Worm (Caenorhabditis elegans) whole organism, midembryonic: Measurements from ENCODE around the gene sid-2.

ENCODE experiments used
- T22C8.4 ChIP-seq: fragments of 200-800 bp; sonication (Bioruptor generic); IDR thresholded peaks from 2 replicates; pipeline ENCODE4 v1.3.6; 2022; ENCODE audit warnings: missing genetic modification characterization, missing compliant biosample characterization
- cog-1 ChIP-seq: sonication (generic microtip); optimal IDR thresholded peaks from 2 replicates; lab custom pipeline; 2016; ENCODE audit warnings: missing genetic modification characterization, missing compliant biosample characterization
- flt-1 ChIP-seq: fragments of 200-800 bp; sonication (Bioruptor generic); IDR thresholded peaks from 2 replicates; pipeline ENCODE4 v1.3.6; 2022; ENCODE audit warnings: missing genetic modification characterization, missing compliant biosample characterization
- klf-2 ChIP-seq: fragments of 200-800 bp; sonication (Bioruptor generic); conservative IDR thresholded peaks from 2 replicates; pipeline ENCODE4 v1.3.6; 2022; ENCODE audit warnings: missing genetic modification reagents, missing genetic modification characterization, missing compliant biosample characterization
- med-1 ChIP-seq: sonication (generic microtip); optimal IDR thresholded peaks from 2 replicates; lab custom pipeline; 2017; ENCODE audit warnings: missing genetic modification characterization, mild to moderate bottlenecking, missing compliant biosample characterization, antibody characterized with exemption, missing genetic modification reagents; ENCODE audit not compliant: insufficient read depth
- ref-1 ChIP-seq: fragments of 200-800 bp; sonication (Bioruptor generic); conservative IDR thresholded peaks from 2 replicates; pipeline ENCODE4 v1.3.6; 2022; ENCODE audit warnings: missing genetic modification reagents, missing genetic modification characterization, missing compliant biosample characterization
- tab-1 ChIP-seq: fragments of 200-800 bp; sonication (Bioruptor generic); IDR thresholded peaks from 2 replicates; pipeline ENCODE4 v1.3.6; 2022; ENCODE audit warnings: missing genetic modification characterization, missing compliant biosample characterization
- ztf-23 ChIP-seq: fragments of 200-800 bp; sonication (Bioruptor generic); IDR thresholded peaks from 2 replicates; pipeline ENCODE4 v1.3.6; 2022; ENCODE audit warnings: missing genetic modification reagents, missing genetic modification characterization, missing compliant biosample characterization
- ztf-29 ChIP-seq: fragments of 200-800 bp; sonication (Bioruptor generic); IDR thresholded peaks from 2 replicates; pipeline ENCODE4 v1.3.6; 2022; ENCODE audit warnings: missing genetic modification reagents, missing genetic modification characterization, missing compliant biosample characterization

Gene sid-2

DNA sequence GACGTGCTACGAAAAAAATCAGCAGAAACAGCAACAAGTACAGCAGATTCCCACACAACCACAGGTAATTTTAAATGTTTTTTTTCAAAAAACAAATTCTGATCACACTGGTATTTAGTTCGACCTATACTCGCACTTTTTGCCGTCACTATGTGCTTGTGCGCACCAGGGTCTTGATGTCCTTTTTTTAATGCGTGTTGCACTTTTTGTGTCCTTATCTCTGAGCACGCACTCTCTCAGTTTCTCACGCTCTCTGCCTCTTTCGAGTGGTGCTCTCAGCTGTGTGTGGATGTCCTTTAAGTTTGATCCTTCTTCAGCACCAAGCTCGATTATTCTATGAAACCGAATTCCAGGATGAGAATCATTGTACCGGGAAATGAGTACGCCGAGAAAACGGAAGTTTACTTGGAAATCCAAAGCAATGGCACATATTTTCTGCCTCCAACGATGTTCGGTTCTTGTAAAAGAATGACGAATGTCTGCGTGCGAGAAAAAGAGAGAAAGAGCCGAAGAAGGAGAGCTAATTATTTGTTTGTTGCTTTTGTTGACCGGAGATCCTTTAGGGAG lies 39.2 kb downstream of the sid-2 start:
- TF ChIP-seq flt-1 (GFP tag; lab: Robert Waterston, UW) = no peak
- no peak for TF ChIP-seq ztf-29 (GFP tag; lab: Robert Waterston, UW)
- TF ChIP-seq cog-1 (tag; lab: Kevin White, UChicago) = no peak
- no peak for TF ChIP-seq med-1 (GFP tag; lab: Kevin White, UChicago)
- no peak for TF ChIP-seq tab-1 (GFP tag; lab: Robert Waterston, UW)
- no peak for TF ChIP-seq ztf-23 (GFP tag; lab: Robert Waterston, UW)
- no peak for TF ChIP-seq T22C8.4 (GFP tag; lab: Robert Waterston, UW)
- no peak for TF ChIP-seq klf-2 (GFP tag; lab: Robert Waterston, UW)
- TF ChIP-seq ref-1 = no peak; the same call in 1 of the 2 replicates

ce11 chrIII:13719247-13719758 lies 40.1 kb downstream of the sid-2 start:
- no peak for TF ChIP-seq ztf-29 (GFP tag; lab: Robert Waterston, UW)
- TF ChIP-seq ref-1 = no peak
- TF ChIP-seq cog-1 (tag; lab: Kevin White, UChicago) = no peak
- TF ChIP-seq klf-2 (GFP tag; lab: Robert Waterston, UW) = no peak
- no peak for TF ChIP-seq flt-1 (GFP tag; lab: Robert Waterston, UW)
- TF ChIP-seq med-1 (GFP tag; lab: Kevin White, UChicago) = no peak
- TF ChIP-seq tab-1 (GFP tag; lab: Robert Waterston, UW) = no peak
- TF ChIP-seq T22C8.4 (GFP tag; lab: Robert Waterston, UW) = no peak
- no peak for TF ChIP-seq ztf-23 (GFP tag; lab: Robert Waterston, UW)

DNA sequence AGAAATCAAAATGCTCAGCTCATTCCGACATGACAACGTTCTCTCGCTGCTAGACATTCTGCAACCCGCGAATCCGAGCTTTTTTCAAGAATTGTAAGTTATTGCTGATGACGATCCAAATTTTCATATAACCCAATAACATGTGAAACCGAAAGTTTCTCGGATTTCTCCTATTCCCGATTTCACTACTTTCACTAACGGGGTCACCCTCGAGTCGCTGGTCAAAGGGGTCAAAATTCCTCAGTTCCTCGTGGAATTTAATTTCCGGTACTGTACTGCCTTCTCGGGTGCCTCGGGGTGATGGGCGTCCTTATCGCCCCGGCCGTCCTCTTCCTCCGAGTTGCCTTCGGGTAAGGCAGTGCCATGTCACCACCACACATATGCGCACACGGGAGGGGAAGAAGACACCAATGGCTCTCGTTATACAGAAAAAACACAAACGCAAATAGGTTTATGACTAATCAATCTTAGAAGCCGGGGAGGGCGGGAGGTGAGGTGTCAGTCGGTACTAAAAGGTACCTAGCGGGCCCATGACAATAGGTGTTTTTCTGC lies 41.0 kb downstream of the sid-2 start:
- TF ChIP-seq ztf-29 (GFP tag; lab: Robert Waterston, UW) (no peak), cog-1 (tag; lab: Kevin White, UChicago) (peak; percentile 4), T22C8.4 (GFP tag; lab: Robert Waterston, UW) (no peak), klf-2 (GFP tag; lab: Robert Waterston, UW) (no peak), flt-1 (GFP tag; lab: Robert Waterston, UW) (peak; percentile 55; the same call in 1 of the 2 replicates), med-1 (GFP tag; lab: Kevin White, UChicago) (no peak), tab-1 (GFP tag; lab: Robert Waterston, UW) (peak; percentile 59; the same call in 1 of the 2 replicates)

DNA sequence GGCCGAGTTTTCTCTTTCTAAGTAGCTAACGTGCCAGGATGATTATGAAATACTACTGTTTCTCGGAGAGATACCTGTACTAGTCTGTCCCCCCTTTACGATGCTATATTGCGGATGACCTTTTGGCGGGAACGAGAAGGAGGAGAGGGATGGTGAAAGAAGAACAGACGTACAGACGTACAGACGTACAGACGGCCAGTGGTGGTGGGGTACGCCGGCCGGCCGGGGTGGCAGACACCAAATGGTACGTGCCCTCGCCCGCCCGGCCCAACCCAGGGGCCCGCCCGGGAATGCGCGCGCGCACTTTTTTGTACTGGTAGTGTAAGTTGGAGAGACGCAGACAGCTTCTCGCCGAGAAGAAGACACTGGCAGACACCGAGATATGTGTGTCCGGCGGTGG lies 41.8 kb downstream of the sid-2 start:
- TF ChIP-seq cog-1 (tag; lab: Kevin White, UChicago) (peak; percentile 22), ztf-23 (GFP tag; lab: Robert Waterston, UW) (peak; percentile 48; the same call in 1 of the 2 replicates), ref-1 (no peak), ztf-29 (GFP tag; lab: Robert Waterston, UW) (no peak), flt-1 (GFP tag; lab: Robert Waterston, UW) (peak; percentile 80), med-1 (GFP tag; lab: Kevin White, UChicago) (no peak), T22C8.4 (GFP tag; lab: Robert Waterston, UW) (no peak), klf-2 (GFP tag; lab: Robert Waterston, UW) (no peak; the same call in 1 of the 2 replicates), tab-1 (GFP tag; lab: Robert Waterston, UW) (peak; percentile 73; the same call in 1 of the 2 replicates)

DNA sequence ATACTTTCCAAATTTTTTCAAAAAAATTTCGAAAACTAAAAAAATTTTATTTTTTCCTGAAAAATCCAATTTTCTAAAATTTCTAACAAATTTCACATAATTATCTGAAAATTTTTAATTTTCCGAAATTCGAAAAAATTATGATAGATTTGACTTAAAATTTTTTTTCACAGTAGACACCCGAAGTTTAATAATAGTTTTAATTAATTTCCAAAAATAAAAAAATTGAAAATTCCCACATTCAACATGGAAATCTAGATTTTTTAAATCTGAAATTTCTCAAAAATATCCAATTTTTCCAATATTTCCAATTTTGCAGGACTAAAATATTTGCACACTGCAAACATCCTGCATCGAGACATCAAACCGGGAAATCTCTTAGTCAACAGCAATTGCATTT lies 42.7 kb downstream of the sid-2 start:
- TF ChIP-seq cog-1 (tag; lab: Kevin White, UChicago) = no peak

DNA sequence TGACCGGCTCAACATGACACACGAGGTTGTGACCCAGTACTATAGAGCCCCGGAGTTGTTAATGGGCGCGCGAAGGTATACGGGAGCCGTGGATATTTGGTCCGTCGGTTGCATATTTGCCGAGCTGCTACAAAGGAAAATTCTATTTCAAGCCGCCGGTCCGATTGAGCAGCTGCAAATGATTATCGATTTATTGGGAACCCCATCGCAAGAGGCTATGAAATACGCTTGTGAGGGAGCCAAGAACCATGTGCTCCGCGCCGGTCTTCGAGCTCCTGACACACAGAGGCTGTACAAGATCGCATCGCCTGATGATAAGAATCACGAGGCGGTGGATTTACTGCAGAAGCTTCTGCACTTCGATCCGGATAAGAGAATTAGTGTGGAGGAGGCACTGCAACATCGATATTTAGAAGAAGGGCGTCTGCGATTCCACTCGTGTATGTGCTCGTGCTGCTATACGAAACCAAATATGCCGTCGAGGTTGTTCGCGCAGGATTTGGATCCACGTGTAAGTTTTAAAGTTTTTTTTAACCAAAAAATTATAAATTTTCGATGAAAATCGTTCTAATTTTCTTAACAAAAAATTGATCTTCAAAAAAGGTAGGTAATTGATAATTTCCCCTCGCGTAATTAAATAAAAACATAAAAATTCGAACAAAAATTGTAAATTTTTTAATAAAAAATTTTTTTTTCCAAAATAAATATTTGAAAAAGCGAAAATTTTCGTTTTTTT lies 43.3 kb downstream of the sid-2 start:
- TF ChIP-seq ztf-29 (GFP tag; lab: Robert Waterston, UW) (no peak), ref-1 (no peak), klf-2 (GFP tag; lab: Robert Waterston, UW) (no peak), flt-1 (GFP tag; lab: Robert Waterston, UW) (0 out of 2 replicates have a peak, but pooled peaks have one; percentile 23), ztf-23 (GFP tag; lab: Robert Waterston, UW) (no peak), med-1 (GFP tag; lab: Kevin White, UChicago) (no peak), T22C8.4 (GFP tag; lab: Robert Waterston, UW) (0 out of 2 replicates have a peak, but pooled peaks have one; percentile 40), cog-1 (tag; lab: Kevin White, UChicago) (no peak), tab-1 (GFP tag; lab: Robert Waterston, UW) (no peak)

DNA sequence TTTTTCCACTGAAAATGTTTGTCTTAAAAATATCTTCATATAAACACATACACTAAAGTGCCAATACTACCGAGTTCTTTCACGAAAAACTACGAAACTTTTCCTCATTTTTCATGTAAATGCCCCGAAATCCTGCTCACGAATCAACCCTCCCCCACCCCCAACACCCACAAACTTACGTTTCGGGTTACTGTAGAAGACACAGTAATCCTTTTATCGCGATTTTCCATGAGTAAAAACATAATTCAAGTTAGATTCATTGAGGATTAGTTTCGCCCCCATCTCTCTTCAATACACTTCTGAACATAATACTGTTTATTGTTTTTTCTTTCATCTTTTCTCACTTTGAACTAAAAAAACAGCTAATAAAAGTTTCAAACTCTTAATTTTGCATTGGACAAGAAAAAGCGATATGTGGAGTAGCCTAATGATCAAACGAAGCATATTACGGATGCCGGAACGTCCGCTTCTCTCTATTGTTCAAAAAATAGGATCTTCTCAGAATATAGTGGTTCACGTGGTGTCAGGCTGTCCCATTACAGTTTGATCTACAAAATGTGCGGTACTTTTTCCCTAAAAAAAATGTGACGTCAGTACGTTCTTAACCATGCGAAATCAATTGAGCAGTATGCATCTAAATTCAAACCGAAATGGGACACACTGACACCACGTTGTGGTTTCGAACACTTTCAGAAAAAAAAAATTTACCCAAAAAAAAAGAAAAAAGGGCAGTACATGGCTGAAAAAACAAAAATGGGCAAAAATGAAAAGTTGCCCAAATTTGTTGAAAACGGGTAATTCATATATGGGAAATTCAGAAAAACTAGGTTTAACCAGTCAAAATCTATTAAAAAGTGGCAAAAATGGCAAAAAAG lies 45.0 kb downstream of the sid-2 start:
- TF ChIP-seq klf-2 (GFP tag; lab: Robert Waterston, UW) (no peak), med-1 (GFP tag; lab: Kevin White, UChicago) (no peak), T22C8.4 (GFP tag; lab: Robert Waterston, UW) (no peak), flt-1 (GFP tag; lab: Robert Waterston, UW) (no peak), ref-1 (no peak), ztf-29 (GFP tag; lab: Robert Waterston, UW) (no peak), ztf-23 (GFP tag; lab: Robert Waterston, UW) (no peak), tab-1 (GFP tag; lab: Robert Waterston, UW) (no peak), cog-1 (tag; lab: Kevin White, UChicago) (no peak)

DNA sequence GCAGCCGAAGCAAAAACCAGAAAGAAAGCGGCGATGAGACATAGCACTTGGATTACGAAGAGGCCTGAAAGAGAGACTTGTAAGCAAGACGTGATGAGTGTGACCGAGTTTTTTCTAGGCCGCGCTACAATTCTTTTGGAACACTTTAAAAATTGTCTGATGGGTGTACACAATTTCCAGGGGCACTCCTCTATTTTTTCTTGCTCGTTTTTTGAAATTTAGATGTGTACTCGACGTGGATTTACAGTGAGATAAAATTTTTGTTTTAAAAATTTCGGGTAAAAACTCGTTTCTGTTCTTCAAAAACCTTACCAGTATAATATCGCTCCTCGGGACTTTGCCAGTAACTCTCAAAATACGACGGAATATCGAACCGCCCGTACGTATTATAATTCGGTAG lies 50.5 kb downstream of the sid-2 start:
- TF ChIP-seq ref-1 (no peak), flt-1 (GFP tag; lab: Robert Waterston, UW) (no peak), ztf-23 (GFP tag; lab: Robert Waterston, UW) (no peak), cog-1 (tag; lab: Kevin White, UChicago) (no peak), klf-2 (GFP tag; lab: Robert Waterston, UW) (no peak), tab-1 (GFP tag; lab: Robert Waterston, UW) (no peak), med-1 (GFP tag; lab: Kevin White, UChicago) (no peak), T22C8.4 (GFP tag; lab: Robert Waterston, UW) (no peak), ztf-29 (GFP tag; lab: Robert Waterston, UW) (no peak)
